Worm (Caenorhabditis elegans) whole organism, mixed stage, embryonic: Measurements from ENCODE around the gene gly-7.

Experiments used
- ceh-39 ChIP-seq: fragments of 150-350 bp; optimal IDR thresholded peaks from 2 replicates; lab custom pipeline; 2014; ENCODE audit warnings: missing biosample characterization, missing genetic modification characterization
- elt-1 ChIP-seq: sonication (generic microtip); optimal IDR thresholded peaks from 2 replicates; lab custom pipeline; 2017; ENCODE audit warnings: missing genetic modification characterization, mild to moderate bottlenecking, missing compliant biosample characterization, antibody characterized with exemption, moderate library complexity, borderline replicate concordance; ENCODE audit not compliant: insufficient read depth
- mep-1 ChIP-seq: fragments of 150-350 bp; optimal IDR thresholded peaks from 2 replicates; lab custom pipeline; 2017; ENCODE audit warnings: missing biosample characterization, missing genetic modification reagents, missing genetic modification characterization, inconsistent platforms
- nhr-28 ChIP-seq: fragments of 150-350 bp; optimal IDR thresholded peaks from 2 replicates; lab custom pipeline; 2014; ENCODE audit warnings: missing biosample characterization, missing genetic modification characterization
- unc-62 ChIP-seq: fragments of 150-350 bp; optimal IDR thresholded peaks from 2 replicates; lab custom pipeline; 2014; ENCODE audit warnings: missing biosample characterization, missing genetic modification reagents, missing genetic modification characterization

ce11 chrV:1855087-1855486 is 34.0 kb upstream of the gly-7 start:
- TF ChIP-seq nhr-28 (no peak), unc-62 (GFP tag; lab: Kevin White, UChicago) (no peak), elt-1 (tag; lab: Kevin White, UChicago) (no peak), mep-1 (no peak), ceh-39 (tag; lab: Kevin White, UChicago) (no peak)
